Worm (Caenorhabditis elegans) whole organism, early embryonic: ENCODE measurements around the gene ceh-30.

Experiments
- B0310.2 ChIP-seq: sonication (generic microtip); optimal IDR thresholded peaks from 2 replicates; lab custom pipeline; 2016; ENCODE audit warnings: mild to moderate bottlenecking, missing genetic modification characterization, missing compliant biosample characterization
- ama-1 ChIP-seq: fragments of 150-350 bp; optimal IDR thresholded peaks from 2 replicates; lab custom pipeline; 2014
- ceh-13 ChIP-seq: fragments of 200-800 bp; sonication (Bioruptor generic); optimal IDR thresholded peaks from 2 replicates; lab custom pipeline; 2018; ENCODE audit warnings: mild to moderate bottlenecking, missing genetic modification characterization, missing compliant biosample characterization
- ceh-36 ChIP-seq: sonication (generic microtip); optimal IDR thresholded peaks from 2 replicates; lab custom pipeline; 2016; ENCODE audit warnings: missing genetic modification characterization, inconsistent platforms, missing compliant biosample characterization
- ets-7 ChIP-seq: sonication (generic microtip); optimal IDR thresholded peaks from 2 replicates; lab custom pipeline; 2016; ENCODE audit warnings: missing genotype, missing genetic modification characterization, missing compliant biosample characterization
- flt-1 ChIP-seq: fragments of 200-800 bp; sonication (Bioruptor generic); IDR thresholded peaks from 2 replicates; pipeline ENCODE4 v1.3.6; 2022; ENCODE audit warnings: missing genetic modification characterization, missing compliant biosample characterization
- hmg-4 ChIP-seq: fragments of 200-800 bp; sonication (Bioruptor generic); optimal IDR thresholded peaks from 2 replicates; lab custom pipeline; 2018; ENCODE audit warnings: mild to moderate bottlenecking, missing genetic modification characterization, missing compliant biosample characterization
- hnd-1 ChIP-seq: sonication (generic microtip); optimal IDR thresholded peaks from 2 replicates; lab custom pipeline; 2016; ENCODE audit warnings: missing genetic modification characterization, missing compliant biosample characterization
- sea-1 ChIP-seq: fragments of 200-800 bp; sonication (Bioruptor generic); conservative IDR thresholded peaks from 2 replicates; pipeline ENCODE4 v1.3.6; 2022; ENCODE audit warnings: missing genetic modification characterization, missing compliant biosample characterization
- tbx-11 ChIP-seq: fragments of 200-800 bp; sonication (Bioruptor generic); IDR thresholded peaks from 2 replicates; pipeline ENCODE4 v1.3.6; 2022; ENCODE audit warnings: missing genetic modification characterization, missing compliant biosample characterization
- tbx-37 ChIP-seq: fragments of 200-800 bp; sonication (Bioruptor generic); conservative IDR thresholded peaks from 2 replicates; pipeline ENCODE4 v1.3.6; 2022; ENCODE audit warnings: missing genetic modification reagents, missing genetic modification characterization, missing compliant biosample characterization
- tra-4 ChIP-seq: sonication (generic microtip); optimal IDR thresholded peaks from 2 replicates; lab custom pipeline; 2017; ENCODE audit warnings: missing genetic modification characterization, missing compliant biosample characterization

- TF ChIP-seq ama-1 (lab: Kevin White, UChicago) (no peak), ceh-36 (no peak), flt-1 (GFP tag; lab: Robert Waterston, UW) (no peak), B0310.2 (tag; lab: Kevin White, UChicago) (no peak), ceh-13 (GFP tag; lab: Kevin White, UChicago) (no peak), hmg-4 (GFP tag; lab: Kevin White, UChicago) (no peak), tbx-37 (GFP tag; lab: Robert Waterston, UW) (no peak), tra-4 (tag; lab: Kevin White, UChicago) (no peak), hnd-1 (tag; lab: Kevin White, UChicago) (no peak), sea-1 (no peak), tbx-11 (GFP tag; lab: Robert Waterston, UW) (no peak), ets-7 (tag; lab: Kevin White, UChicago) (no peak)
Measured at ce11 chrX:3087245-3087644, 23.9 kb downstream of the ceh-30 start, which contains the start of gene F52E4.5.
